Fruit fly (Drosophila melanogaster) whole organism, embryonic: ENCODE data around the gene dia.
A peak's percentile ranks its signal among the peaks of the same experiment; 100 is the strongest.

Experiments
- Abd-B ChIP-seq: fragments of 200-800 bp; sonication (Bioruptor generic); optimal IDR thresholded peaks from 2 replicates; lab custom pipeline; 2018; ENCODE audit warnings: missing biosample characterization, mild to moderate bottlenecking, missing genetic modification characterization, moderate library complexity
- Atf-2 ChIP-seq: fragments of 200-800 bp; sonication (Bioruptor generic); optimal IDR thresholded peaks from 2 replicates; lab custom pipeline; 2016; ENCODE audit warnings: missing biosample characterization, missing genetic modification characterization
- Atf6 ChIP-seq: fragments of 200-800 bp; sonication (Bioruptor generic); IDR thresholded peaks from 2 replicates; pipeline ENCODE4 v1.3.6; 2022; ENCODE audit warnings: missing biosample characterization, missing genetic modification characterization
- Awh ChIP-seq: fragments of 200-800 bp; sonication (Bioruptor generic); IDR thresholded peaks from 2 replicates; pipeline ENCODE4, ENCODE4 v1.3.6; 2022; ENCODE audit warnings: missing biosample characterization, missing genetic modification characterization
- B-H2 ChIP-seq: fragments of 200-800 bp; sonication (Bioruptor generic); optimal IDR thresholded peaks from 2 replicates; lab custom pipeline; 2018; ENCODE audit warnings: missing biosample characterization, mild to moderate bottlenecking, missing genetic modification characterization
- BEAF-32 ChIP-seq: fragments of 200-800 bp; sonication (Bioruptor generic); optimal IDR thresholded peaks from 3 replicates; lab custom pipeline; 2017; ENCODE audit warnings: missing biosample characterization, missing genetic modification characterization, mild to moderate bottlenecking, moderate library complexity, missing genetic modification reagents
- Bdp1 ChIP-seq: fragments of 200-800 bp; sonication (Bioruptor generic); optimal IDR thresholded peaks from 3 replicates; lab custom pipeline; 2016; ENCODE audit warnings: missing biosample characterization, missing genetic modification characterization
- CG10366 ChIP-seq: fragments of 200-800 bp; sonication (Bioruptor generic); IDR thresholded peaks from 2 replicates; pipeline ENCODE4 v1.3.6; 2022; ENCODE audit warnings: missing biosample characterization, missing genetic modification characterization
- CG10959 ChIP-seq: fragments of 200-800 bp; sonication (Bioruptor generic); IDR thresholded peaks from 2 replicates; pipeline ENCODE4 v1.3.6; 2022; ENCODE audit warnings: missing biosample characterization, missing genetic modification characterization
- CG11085 ChIP-seq: fragments of 200-800 bp; sonication (Bioruptor generic); IDR thresholded peaks from 2 replicates; pipeline ENCODE4 v1.3.6; 2022; ENCODE audit warnings: missing biosample characterization, missing genetic modification characterization
- CG12071 ChIP-seq: fragments of 200-800 bp; sonication (Bioruptor generic); optimal IDR thresholded peaks from 3 replicates; lab custom pipeline; 2018; ENCODE audit warnings: missing biosample characterization, mild to moderate bottlenecking, missing genetic modification characterization
- CG13624 ChIP-seq: fragments of 200-800 bp; sonication (Bioruptor generic); optimal IDR thresholded peaks from 2 replicates; lab custom pipeline; 2016; ENCODE audit warnings: missing biosample characterization, missing genetic modification characterization
- CG17361 ChIP-seq: fragments of 200-800 bp; sonication (Bioruptor generic); IDR thresholded peaks from 3 replicates; pipeline ENCODE4 v1.3.6; 2022; ENCODE audit warnings: missing biosample characterization, missing genetic modification characterization
- CG17568 ChIP-seq: fragments of 200-800 bp; sonication (Bioruptor generic); optimal IDR thresholded peaks from 2 replicates; lab custom pipeline; 2018; ENCODE audit warnings: missing biosample characterization, mild to moderate bottlenecking, missing genetic modification characterization, moderate library complexity
- CG2116 ChIP-seq: fragments of 200-800 bp; sonication (Bioruptor generic); optimal IDR thresholded peaks from 3 replicates; lab custom pipeline; 2018; ENCODE audit warnings: missing biosample characterization, mild to moderate bottlenecking, missing genetic modification characterization
- CG30403 ChIP-seq: fragments of 200-800 bp; sonication (Bioruptor generic); optimal IDR thresholded peaks from 3 replicates; lab custom pipeline; 2016; ENCODE audit warnings: missing biosample characterization, missing genetic modification characterization
- CG3163 ChIP-seq: fragments of 200-800 bp; sonication (Bioruptor generic); optimal IDR thresholded peaks from 3 replicates; lab custom pipeline; 2016; ENCODE audit warnings: missing biosample characterization, missing genetic modification characterization
- CG3281 ChIP-seq: fragments of 200-800 bp; sonication (Bioruptor generic); optimal IDR thresholded peaks from 3 replicates; lab custom pipeline; 2017; ENCODE audit warnings: missing biosample characterization, mild to moderate bottlenecking, missing genetic modification characterization
- CG3407 ChIP-seq: fragments of 200-800 bp; sonication (Bioruptor generic); optimal IDR thresholded peaks from 2 replicates; lab custom pipeline; 2018; ENCODE audit warnings: missing biosample characterization, mild to moderate bottlenecking, missing genetic modification characterization
- CG4360 ChIP-seq: fragments of 200-800 bp; sonication (Bioruptor generic); IDR thresholded peaks from 2 replicates; pipeline ENCODE4 v1.3.6; 2022; ENCODE audit warnings: missing biosample characterization, missing genetic modification characterization
- CG4707 ChIP-seq: fragments of 200-800 bp; sonication (Bioruptor generic); optimal IDR thresholded peaks from 2 replicates; lab custom pipeline; 2018; ENCODE audit warnings: missing biosample characterization, mild to moderate bottlenecking, missing genetic modification characterization, moderate library complexity
- CG9609 ChIP-seq: fragments of 200-800 bp; sonication (Bioruptor generic); optimal IDR thresholded peaks from 3 replicates; lab custom pipeline; 2016; ENCODE audit warnings: missing biosample characterization, missing genetic modification characterization
- CG9876 ChIP-seq: fragments of 200-800 bp; sonication (Bioruptor generic); optimal IDR thresholded peaks from 2 replicates; lab custom pipeline; 2016; ENCODE audit warnings: missing biosample characterization, missing genetic modification characterization
- Deaf1 ChIP-seq: fragments of 200-800 bp; optimal IDR thresholded peaks from 3 replicates; lab custom pipeline; 2019; ENCODE audit warnings: missing biosample characterization, mild to moderate bottlenecking, missing genetic modification characterization, moderate library complexity
- HLHmδ ChIP-seq: fragments of 200-800 bp; sonication (Bioruptor generic); optimal IDR thresholded peaks from 2 replicates; lab custom pipeline; 2018; ENCODE audit warnings: missing biosample characterization, mild to moderate bottlenecking, missing genetic modification characterization, moderate library complexity
- Hr51 ChIP-seq, 2 experiments: fragments of 200-800 bp; sonication (Bioruptor generic); optimal IDR thresholded peaks; 2 replicates in 1 of 2; 3 replicates in 1 of 2; lab custom pipeline; 2016 to 2018; ENCODE audit warnings: missing biosample characterization in 2 of 2, missing genetic modification characterization in 2 of 2, mild to moderate bottlenecking in 1 of 2, moderate library complexity in 1 of 2
- Myb ChIP-seq: fragments of 200-800 bp; sonication (Bioruptor generic); optimal IDR thresholded peaks from 2 replicates; lab custom pipeline; 2016; ENCODE audit warnings: missing biosample characterization, missing genetic modification characterization
- Nf-YA ChIP-seq: fragments of 200-800 bp; sonication (Bioruptor generic); IDR thresholded peaks from 2 replicates; pipeline ENCODE4 v1.3.6; 2022; ENCODE audit warnings: missing biosample characterization, missing genetic modification characterization
- NfI ChIP-seq: fragments of 200-800 bp; sonication (Bioruptor generic); optimal IDR thresholded peaks from 3 replicates; lab custom pipeline; 2018; ENCODE audit warnings: missing biosample characterization, mild to moderate bottlenecking, missing genetic modification characterization, moderate library complexity
- Sry-β ChIP-seq: fragments of 200-800 bp; sonication (Bioruptor generic); optimal IDR thresholded peaks from 2 replicates; lab custom pipeline; 2018; ENCODE audit warnings: missing biosample characterization, mild to moderate bottlenecking, missing genetic modification characterization, moderate library complexity
- ato ChIP-seq: fragments of 200-800 bp; sonication (Bioruptor generic); IDR thresholded peaks from 2 replicates; pipeline ENCODE4 v1.3.6; 2022; ENCODE audit warnings: missing biosample characterization, missing genetic modification characterization; ENCODE audit not compliant: partially characterized antibody
- bsh ChIP-seq, 2 experiments: fragments of 200-800 bp; sonication (Bioruptor generic); optimal IDR thresholded peaks; 2 replicates each; lab custom pipeline; 2017 to 2018; ENCODE audit warnings: mild to moderate bottlenecking in 2 of 2, missing biosample characterization in 2 of 2, missing genetic modification characterization in 2 of 2, moderate library complexity in 1 of 2
- cad ChIP-seq: fragments of >200 bp; optimal IDR thresholded peaks from 2 replicates; lab custom pipeline; 2017; ENCODE audit warnings: missing biosample characterization, missing genetic modification characterization
- chn ChIP-seq: fragments of 200-800 bp; sonication (Bioruptor generic); optimal IDR thresholded peaks from 2 replicates; lab custom pipeline; 2016; ENCODE audit warnings: missing biosample characterization, missing genetic modification characterization
- cwo ChIP-seq: fragments of 200-800 bp; sonication (Bioruptor generic); optimal IDR thresholded peaks from 3 replicates; lab custom pipeline; 2017; ENCODE audit warnings: missing biosample characterization, missing genetic modification characterization, mild to moderate bottlenecking, moderate library complexity, missing genetic modification reagents
- disco-r ChIP-seq: fragments of 200-800 bp; sonication (Bioruptor generic); optimal IDR thresholded peaks from 2 replicates; lab custom pipeline; 2016; ENCODE audit warnings: missing biosample characterization, missing genetic modification characterization
- esg ChIP-seq: fragments of 200-800 bp; sonication (Bioruptor generic); conservative IDR thresholded peaks from 2 replicates; pipeline ENCODE4 v1.3.6; 2022; ENCODE audit warnings: missing biosample characterization, missing genetic modification characterization
- exex ChIP-seq: fragments of 200-800 bp; sonication (Bioruptor generic); optimal IDR thresholded peaks from 4 replicates; lab custom pipeline; 2018; ENCODE audit warnings: missing biosample characterization, mild to moderate bottlenecking, missing genetic modification characterization, moderate library complexity
- gce ChIP-seq: fragments of 200-800 bp; sonication (Bioruptor generic); IDR thresholded peaks from 3 replicates; pipeline ENCODE4 v1.3.6; 2022; ENCODE audit warnings: missing biosample characterization, missing genetic modification characterization
- jigr1 ChIP-seq: fragments of 200-800 bp; sonication (Bioruptor generic); IDR thresholded peaks from 3 replicates; pipeline ENCODE4 v1.3.6; 2022; ENCODE audit warnings: missing biosample characterization, missing genetic modification characterization
- kni ChIP-seq: fragments of 200-800 bp; sonication (Bioruptor generic); optimal IDR thresholded peaks from 3 replicates; lab custom pipeline; 2017; ENCODE audit warnings: mild to moderate bottlenecking, missing biosample characterization, missing genetic modification reagents, missing genetic modification characterization
- p53 ChIP-seq: fragments of 200-800 bp; sonication (Bioruptor generic); optimal IDR thresholded peaks from 2 replicates; lab custom pipeline; 2016; ENCODE audit warnings: missing biosample characterization, missing genetic modification characterization
- pan ChIP-seq, 4 experiments: fragments of >200 bp in 3 of 4; fragments of 200-800 bp in 1 of 4; sonication (Bioruptor generic) in 1 of 4; optimal IDR thresholded peaks in 3 of 4; IDR thresholded peaks in 1 of 4; 2 replicates each; pipeline versions ENCODE4 v1.3.6 to Lab custom; 2017 to 2022; ENCODE audit warnings: missing biosample characterization in 2 of 4, missing genetic modification characterization in 2 of 4, mixed read lengths in 1 of 4
- peb ChIP-seq: fragments of 200-800 bp; sonication (Bioruptor generic); IDR thresholded peaks from 2 replicates; pipeline ENCODE4 v1.3.6; 2022; ENCODE audit warnings: missing biosample characterization, missing genetic modification characterization
- sd ChIP-seq: fragments of 200-800 bp; sonication (Bioruptor generic); optimal IDR thresholded peaks from 3 replicates; lab custom pipeline; 2018; ENCODE audit warnings: missing biosample characterization, mild to moderate bottlenecking, missing genetic modification characterization, moderate library complexity
- sim ChIP-seq: fragments of 200-800 bp; sonication (Bioruptor generic); IDR thresholded peaks from 2 replicates; pipeline ENCODE4 v1.3.6; 2022; ENCODE audit warnings: missing biosample characterization, missing genetic modification characterization
- sob ChIP-seq: fragments of 200-800 bp; sonication (Bioruptor generic); IDR thresholded peaks from 2 replicates; pipeline ENCODE4 v1.3.6; 2022; ENCODE audit warnings: missing biosample characterization, missing genetic modification characterization
- unpg ChIP-seq: fragments of 200-800 bp; sonication (Bioruptor generic); optimal IDR thresholded peaks from 3 replicates; lab custom pipeline; 2018; ENCODE audit warnings: missing biosample characterization, mild to moderate bottlenecking, missing genetic modification characterization, moderate library complexity
- z ChIP-seq: fragments of 200-800 bp; sonication (Bioruptor generic); IDR thresholded peaks from 3 replicates; pipeline ENCODE4 v1.3.6; 2022; ENCODE audit warnings: missing biosample characterization, missing genetic modification characterization

dia gene

dm6 chr2L:20770242-20770769 is 12.4 kb downstream of the dia start, which contains the start of gene cad (continued):
- no peak for TF ChIP-seq esg (GFP tag; lab: Robert Waterston, UW)
- TF ChIP-seq gce (GFP tag; lab: Robert Waterston, UW) = no peak
- no peak for TF ChIP-seq BEAF-32
- no peak for TF ChIP-seq Bdp1 (GFP tag; lab: Kevin White, UChicago)
- TF ChIP-seq disco-r = no peak
- no peak for TF ChIP-seq jigr1 (GFP tag; lab: Robert Waterston, UW)
- no peak for TF ChIP-seq CG13624
- peak; percentile 57; the same call in 1 of the 2 replicates for TF ChIP-seq sob
- peak; percentile 56 for TF ChIP-seq Deaf1 (tag; lab: Kevin White, UChicago)
- TF ChIP-seq CG2116 (GFP tag; lab: Kevin White, UChicago) = no peak
- TF ChIP-seq CG3163 = no peak
- TF ChIP-seq pan (optimal IDR thresholded peaks at IDR 0.05; lab: Kevin White, UChicago) = no peak
- TF ChIP-seq pan (GFP tag; optimal IDR thresholded peaks at IDR 0.05 in 1 of 2, IDR thresholded peaks at IDR 0.05 in 1 of 2) = peak in 1 of 2 experiments; percentile 71
- TF ChIP-seq ato (GFP tag; lab: Robert Waterston, UW) = peak; percentile 42; the same call in 1 of the 2 replicates
- no peak for TF ChIP-seq peb (GFP tag; lab: Robert Waterston, UW)
- no peak for TF ChIP-seq kni
- TF ChIP-seq z (GFP tag; lab: Robert Waterston, UW) = peak; percentile 94
- peak; percentile 3 for TF ChIP-seq HLHmδ (GFP tag; lab: Kevin White, UChicago)
- peak; percentile 36; the same call in 1 of the 2 replicates for TF ChIP-seq CG10366 (GFP tag; lab: Robert Waterston, UW)
- no peak for TF ChIP-seq Atf-2 (GFP tag; lab: Kevin White, UChicago)
- TF ChIP-seq bsh (GFP tag; optimal IDR thresholded peaks at IDR 0.05; lab: Kevin White, UChicago) = peak in 1 of 2 experiments; percentile 18
- TF ChIP-seq sim = 0 out of 2 replicates have a peak, but pooled peaks have one; percentile 20
- no peak for TF ChIP-seq Awh (GFP tag; lab: Robert Waterston, UW)
- no peak for TF ChIP-seq CG17361 (GFP tag; lab: Robert Waterston, UW)
- TF ChIP-seq CG11085 = peak; percentile 32; the same call in 1 of the 2 replicates
- peak; percentile 60 for TF ChIP-seq Nf-YA
- TF ChIP-seq CG30403 (GFP tag; lab: Kevin White, UChicago) = no peak

- TF ChIP-seq Atf6 (GFP tag; lab: Robert Waterston, UW) (0 out of 2 replicates have a peak, but pooled peaks have one; percentile 9), p53 (GFP tag; lab: Kevin White, UChicago) (no peak), NfI (GFP tag; lab: Kevin White, UChicago) (no peak), CG10959 (GFP tag; lab: Robert Waterston, UW) (no peak), exex (peak; percentile 79), Abd-B (GFP tag; lab: Kevin White, UChicago) (no peak), CG17568 (GFP tag; lab: Kevin White, UChicago) (peak; percentile 3), CG4360 (GFP tag; lab: Robert Waterston, UW) (no peak), CG3281 (peak; percentile 18), ato (GFP tag; lab: Robert Waterston, UW) (no peak), Bdp1 (GFP tag; lab: Kevin White, UChicago) (no peak), CG4707 (GFP tag; lab: Kevin White, UChicago) (no peak), B-H2 (GFP tag; lab: Kevin White, UChicago) (peak; percentile 49), unpg (GFP tag; lab: Kevin White, UChicago) (peak; percentile 38), Sry-β (GFP tag; lab: Kevin White, UChicago) (no peak), CG3407 (GFP tag; lab: Kevin White, UChicago) (no peak), Hr51 (GFP tag; optimal IDR thresholded peaks at IDR 0.05; lab: Kevin White, UChicago) (peak in 1 of 2 experiments; percentile 35), Myb (GFP tag; lab: Kevin White, UChicago) (no peak), chn (GFP tag; lab: Kevin White, UChicago) (no peak), cwo (peak; percentile 23), CG9609 (GFP tag; lab: Kevin White, UChicago) (no peak), CG12071 (peak; percentile 12), CG9876 (GFP tag; lab: Kevin White, UChicago) (no peak), sd (tag; lab: Kevin White, UChicago) (peak; percentile 19), cad (GFP tag; lab: Kevin White, UChicago) (peak; percentile 23)
Measured at dm6 chr2L:20773453-20774054, 15.6 kb downstream of the dia start.
